Fruit fly (Drosophila melanogaster): Measurements from ENCODE around the gene CG18628.

- TF ChIP-seq CG10348 (GFP tag; IDR thresholded peaks at IDR 0.05): no peak
- no peak for TF ChIP-seq CG8159 (tag; optimal IDR thresholded peaks at IDR 0.05)
- TF ChIP-seq fd96Ca (GFP tag; IDR thresholded peaks at IDR 0.05): no peak
- TF ChIP-seq Pif1A (GFP tag; optimal IDR thresholded peaks at IDR 0.05): no peak
- no peak for TF ChIP-seq Snoo (tag; optimal IDR thresholded peaks at IDR 0.05)
- TF ChIP-seq CG12605 (GFP tag; IDR thresholded peaks at IDR 0.05): no peak
- TF ChIP-seq rn (GFP tag; IDR thresholded peaks at IDR 0.05): no peak
Measured at dm6 chr3L:10630885-10631359, 8.6 kb upstream of the CG18628 start, which contains the start of the genes CG42535, CG34001 and hay.
